Worm (Caenorhabditis elegans): ENCODE measurements around the gene pfd-5.

The pfd-5 gene

DNA sequence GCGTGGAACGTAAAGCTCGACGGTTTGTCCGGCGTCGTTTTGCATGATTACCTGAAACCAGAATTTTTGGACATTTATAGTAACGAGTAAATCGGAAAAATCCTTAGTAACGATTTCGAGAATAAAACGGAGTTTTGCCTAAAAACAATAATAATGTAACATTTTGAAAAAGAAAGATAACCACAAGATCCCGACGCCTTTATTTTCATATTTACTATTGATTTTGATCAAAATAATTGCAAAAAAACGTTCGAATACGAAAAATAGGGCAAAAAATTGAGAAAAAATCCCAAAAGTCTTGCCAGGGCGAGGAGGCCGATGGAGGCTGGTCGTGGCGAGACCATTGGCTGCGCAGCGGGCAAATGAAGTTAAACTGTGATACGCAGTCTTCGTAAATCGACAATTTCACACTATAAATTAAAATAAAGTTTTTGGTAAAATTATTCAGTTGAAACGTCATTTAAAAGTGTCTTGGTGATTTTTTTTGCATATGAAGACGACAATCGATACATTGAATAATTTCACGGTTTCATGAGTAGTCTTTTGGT is 9.0 kb downstream of the pfd-5 start, which contains the start of gene rps-21:
Gene rps-21 (minus strand): TSS at position 51 of the 548 bp plus-strand sequence.
- peak; percentile 9 to 92 for TF ChIP-seq lsy-2 (tag; optimal IDR thresholded peaks at IDR 0.05)
- peak; percentile 84 for TF ChIP-seq R02D3.7 (tag; optimal IDR thresholded peaks at IDR 0.05)
- TF ChIP-seq pqm-1 (tag; optimal IDR thresholded peaks at IDR 0.05), result peak; percentile 21
- TF ChIP-seq nhr-11 (tag; optimal IDR thresholded peaks at IDR 0.05), result peak; percentile 91
- TF ChIP-seq lin-38 (GFP tag; IDR thresholded peaks at IDR 0.05), result peak; percentile 74
- TF ChIP-seq lin-15B (tag; optimal IDR thresholded peaks at IDR 0.05), result no peak
- TF ChIP-seq nhr-28 (tag; optimal IDR thresholded peaks at IDR 0.05), result peak; percentile 72
- no peak for TF ChIP-seq ama-1 (optimal IDR thresholded peaks at IDR 0.05)
- TF ChIP-seq lin-13 (GFP tag; optimal IDR thresholded peaks at IDR 0.05), result peak; percentile 58
- TF ChIP-seq hmg-1.1 (GFP tag; IDR thresholded peaks at IDR 0.05), result peak; percentile 81
- TF ChIP-seq F26F4.8 (GFP tag; conservative IDR thresholded peaks at IDR 0.05), result no peak
- TF ChIP-seq nhr-25 (tag; optimal IDR thresholded peaks at IDR 0.05; ENCODE audit: borderline replicate concordance, insufficient read depth), result peak; percentile 49
- no peak for TF ChIP-seq lim-7 (GFP tag; IDR thresholded peaks at IDR 0.05)
- TF ChIP-seq arid-1 (GFP tag; conservative IDR thresholded peaks at IDR 0.05), result 0 out of 2 replicates have a peak, but pooled peaks have one; percentile 23
- no peak for TF ChIP-seq lir-3 (tag; optimal IDR thresholded peaks at IDR 0.05)
- TF ChIP-seq nhr-6 (tag; optimal IDR thresholded peaks at IDR 0.05), result peak; percentile 77
- peak; percentile 15 for TF ChIP-seq nhr-102 (tag; optimal IDR thresholded peaks at IDR 0.05)
- TF ChIP-seq unc-130 (GFP tag; optimal IDR thresholded peaks at IDR 0.05), result peak; percentile 38
- TF ChIP-seq dpl-1 (GFP tag; optimal IDR thresholded peaks at IDR 0.05), result peak; percentile 82
- peak; percentile 67 for TF ChIP-seq rbr-2 (tag; optimal IDR thresholded peaks at IDR 0.05)
- TF ChIP-seq ces-1 (GFP tag; optimal IDR thresholded peaks at IDR 0.05), result peak; percentile 67
- TF ChIP-seq hlh-30 (tag; optimal IDR thresholded peaks at IDR 0.05; ENCODE audit: insufficient read depth), result peak; percentile 77
- no peak for TF ChIP-seq nhr-10 (tag; optimal IDR thresholded peaks at IDR 0.05)
- peak; percentile 78 for TF ChIP-seq T20F7.1 (GFP tag; optimal IDR thresholded peaks at IDR 0.05)
- no peak for TF ChIP-seq zip-11 (GFP tag; IDR thresholded peaks at IDR 0.05)
- TF ChIP-seq nhr-237 (tag; optimal IDR thresholded peaks at IDR 0.05), result no peak
- TF ChIP-seq hlh-11 (tag; optimal IDR thresholded peaks at IDR 0.05), result peak; percentile 69
- peak; percentile 53; the same call in 1 of the 2 replicates for TF ChIP-seq dmd-6 (GFP tag; IDR thresholded peaks at IDR 0.05)
- 0 out of 2 replicates have a peak, but pooled peaks have one; percentile 30 for TF ChIP-seq tra-1 (GFP tag; IDR thresholded peaks at IDR 0.05)
- no peak for TF ChIP-seq F49E8.2 (tag; optimal IDR thresholded peaks at IDR 0.05; ENCODE audit: borderline replicate concordance)
- no peak for TF ChIP-seq ztf-7 (tag; optimal IDR thresholded peaks at IDR 0.05)
- TF ChIP-seq fkh-10 (GFP tag; optimal IDR thresholded peaks at IDR 0.05), result peak; percentile 9
- no peak for TF ChIP-seq tag-97 (GFP tag; IDR thresholded peaks at IDR 0.05)
- peak; percentile 92 for TF ChIP-seq mes-2 (tag; optimal IDR thresholded peaks at IDR 0.05; ENCODE audit: poor library complexity, severe bottlenecking)
- peak; percentile 4 to 28 for TF ChIP-seq mdl-1 (tag; optimal IDR thresholded peaks at IDR 0.05)
- TF ChIP-seq zfp-2 (tag; optimal IDR thresholded peaks at IDR 0.05), result peak; percentile 94
- TF ChIP-seq hif-1 (tag; optimal IDR thresholded peaks at IDR 0.05), result peak in 1 of 2 experiments; percentile 63
- TF ChIP-seq F37D6.2 (tag; optimal IDR thresholded peaks at IDR 0.05), result peak; percentile 39
- TF ChIP-seq dve-1 (tag; optimal IDR thresholded peaks at IDR 0.05; ENCODE audit: insufficient read depth), result peak; percentile 82
- peak; percentile 64 for TF ChIP-seq nhr-77 (tag; optimal IDR thresholded peaks at IDR 0.05)
- TF ChIP-seq unc-62 (GFP tag; optimal IDR thresholded peaks at IDR 0.05 in 1 of 2), result peak in 1 of 2 experiments; percentile 77
- TF ChIP-seq unc-62 (tag; optimal IDR thresholded peaks at IDR 0.05), result no peak
- peak; percentile 82 for TF ChIP-seq mep-1 (tag; optimal IDR thresholded peaks at IDR 0.05)
- peak in 1 of 2 experiments; percentile 52 for TF ChIP-seq ZK546.5 (tag; optimal IDR thresholded peaks at IDR 0.05)
- TF ChIP-seq T26A8.4 (GFP tag; IDR thresholded peaks at IDR 0.05), result peak; percentile 43; the same call in 1 of the 2 replicates
- peak; percentile 48; the same call in 1 of the 2 replicates for TF ChIP-seq ceh-20 (GFP tag; IDR thresholded peaks at IDR 0.05)
- TF ChIP-seq nhr-42 (GFP tag; IDR thresholded peaks at IDR 0.05), result no peak
- TF ChIP-seq vab-7 (GFP tag; IDR thresholded peaks at IDR 0.05), result no peak
- no peak for TF ChIP-seq daf-16 (GFP tag; optimal IDR thresholded peaks at IDR 0.05)
- peak; percentile 16 for TF ChIP-seq daf-16 (tag; optimal IDR thresholded peaks at IDR 0.05)
- peak; percentile 11 for TF ChIP-seq nhr-48 (tag; optimal IDR thresholded peaks at IDR 0.05)
